Fruit fly (Drosophila melanogaster) whole organism, prepupa: ENCODE data around the gene MP1.

Experiments
- CG11762 ChIP-seq: fragments of 200-800 bp; sonication (Bioruptor generic); optimal IDR thresholded peaks from 3 replicates; lab custom pipeline; 2016; ENCODE audit warnings: missing biosample characterization, missing genetic modification characterization; ENCODE audit not compliant: insufficient read depth
- CG1621 ChIP-seq: fragments of 200-800 bp; sonication (Bioruptor generic); optimal IDR thresholded peaks from 3 replicates; lab custom pipeline; 2018; ENCODE audit warnings: missing biosample characterization, mild to moderate bottlenecking, missing genetic modification characterization
- CG16779 ChIP-seq: fragments of 200-800 bp; sonication (Bioruptor generic); optimal IDR thresholded peaks from 3 replicates; lab custom pipeline; 2017; ENCODE audit warnings: missing biosample characterization, mild to moderate bottlenecking, missing genetic modification characterization
- CG6792 ChIP-seq: fragments of 200-800 bp; sonication (Bioruptor generic); optimal IDR thresholded peaks from 3 replicates; lab custom pipeline; 2016; ENCODE audit warnings: missing biosample characterization, missing genetic modification characterization
- CG6854 ChIP-seq: fragments of 200-800 bp; sonication (Bioruptor generic); optimal IDR thresholded peaks from 2 replicates; lab custom pipeline; 2017; ENCODE audit warnings: missing biosample characterization, mild to moderate bottlenecking, missing genetic modification characterization
- CG9139 ChIP-seq: fragments of 200-800 bp; sonication (Bioruptor generic); optimal IDR thresholded peaks from 3 replicates; lab custom pipeline; 2017; ENCODE audit warnings: missing biosample characterization, mild to moderate bottlenecking, missing genetic modification characterization
- Lpt ChIP-seq: fragments of 200-800 bp; sonication (Bioruptor generic); optimal IDR thresholded peaks from 3 replicates; lab custom pipeline; 2016; ENCODE audit warnings: missing biosample characterization, missing genetic modification characterization
- Sox102F ChIP-seq: fragments of 200-800 bp; sonication (Bioruptor generic); optimal IDR thresholded peaks from 2 replicates; lab custom pipeline; 2016; ENCODE audit warnings: missing biosample characterization, mild to moderate bottlenecking, missing genetic modification characterization
- acj6 ChIP-seq: fragments of 200-800 bp; sonication (Bioruptor generic); optimal IDR thresholded peaks from 3 replicates; lab custom pipeline; 2016; ENCODE audit warnings: missing biosample characterization, missing genetic modification characterization
- eg ChIP-seq: fragments of 200-800 bp; sonication (Bioruptor generic); IDR thresholded peaks from 3 replicates; pipeline ENCODE4 v1.3.6; 2022; ENCODE audit warnings: missing biosample characterization, missing genetic modification characterization
- fd59A ChIP-seq: fragments of 200-800 bp; sonication (Bioruptor generic); optimal IDR thresholded peaks from 2 replicates; lab custom pipeline; 2017; ENCODE audit warnings: missing biosample characterization, mild to moderate bottlenecking, missing genetic modification characterization, missing genetic modification reagents

- TF ChIP-seq CG16779 (tag; lab: Kevin White, UChicago): no peak
- TF ChIP-seq CG9139: no peak
- TF ChIP-seq CG1621 (tag; lab: Kevin White, UChicago): no peak
- TF ChIP-seq eg (GFP tag; lab: Robert Waterston, UW): no peak
- no peak for TF ChIP-seq CG6854 (GFP tag; lab: Kevin White, UChicago)
- no peak for TF ChIP-seq Lpt (GFP tag; lab: Kevin White, UChicago)
- no peak for TF ChIP-seq acj6 (GFP tag; lab: Kevin White, UChicago)
- no peak for TF ChIP-seq CG11762 (GFP tag; lab: Kevin White, UChicago)
- no peak for TF ChIP-seq CG6792 (GFP tag; lab: Kevin White, UChicago)
- no peak for TF ChIP-seq fd59A (GFP tag; lab: Kevin White, UChicago)
- no peak for TF ChIP-seq Sox102F (GFP tag; lab: Kevin White, UChicago)
Observed at dm6 chr3R:4337580-4337979, 29.9 kb downstream of the MP1 start, which contains the start of the genes Skp2 and CG1103.
